Fruit fly (Drosophila melanogaster) Kc167 (cell line): ENCODE data around the gene m.
"Not testable (repeated sequence)": the region's sequence is repeated elsewhere in the genome, so short reads cannot be mapped to it uniquely, and the experiment has no call there.

Experiments used
- Myc ChIP-seq: fragments of >200 bp; optimal IDR thresholded peaks from 2 replicates; lab custom pipeline; 2017; ENCODE audit warnings: missing external identifiers
- Sin3A ChIP-seq: fragments of >200 bp; optimal IDR thresholded peaks from 2 replicates; lab custom pipeline; 2018; ENCODE audit warnings: missing external identifiers
- h ChIP-seq: fragments of >200 bp; optimal IDR thresholded peaks from 3 replicates; lab custom pipeline; 2018; ENCODE audit warnings: missing external identifiers
- insv ChIP-seq: fragments of >200 bp; optimal IDR thresholded peaks from 3 replicates; lab custom pipeline; 2018; ENCODE audit warnings: missing external identifiers
- psq ChIP-seq: fragments of >200 bp; optimal IDR thresholded peaks from 2 replicates; lab custom pipeline; 2017; ENCODE audit warnings: missing external identifiers
- ttk ChIP-seq: sonication (Bioruptor generic); optimal IDR thresholded peaks from 2 replicates; lab custom pipeline; 2017; ENCODE audit warnings: missing external identifiers

The m gene

DNA sequence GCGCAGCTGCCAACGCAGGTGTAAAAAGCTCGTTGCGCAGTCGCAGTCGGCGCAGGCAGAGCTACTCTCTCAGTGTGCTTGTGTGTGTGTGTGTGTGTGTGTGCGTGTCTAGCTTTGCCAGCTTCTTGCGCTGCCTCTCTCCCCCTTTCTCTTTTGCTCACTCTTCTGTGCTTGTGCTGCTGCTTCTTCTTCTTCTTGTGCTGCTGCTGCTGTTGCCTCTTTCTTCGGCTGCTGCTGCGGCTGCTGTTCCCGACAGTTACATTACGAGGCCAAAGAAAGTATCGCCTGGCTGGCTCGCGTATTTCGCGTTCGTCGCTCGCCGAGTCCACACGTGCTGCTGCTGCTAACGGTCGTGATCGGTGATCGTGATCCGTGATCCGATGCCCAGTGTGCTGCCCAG lies at the start of gene m:
Gene m (plus strand): TSS at position 301 of the 400 bp plus-strand sequence.
- TF ChIP-seq Myc, h, insv (lab: Kevin White, UChicago): not testable (repeated sequence)

DNA sequence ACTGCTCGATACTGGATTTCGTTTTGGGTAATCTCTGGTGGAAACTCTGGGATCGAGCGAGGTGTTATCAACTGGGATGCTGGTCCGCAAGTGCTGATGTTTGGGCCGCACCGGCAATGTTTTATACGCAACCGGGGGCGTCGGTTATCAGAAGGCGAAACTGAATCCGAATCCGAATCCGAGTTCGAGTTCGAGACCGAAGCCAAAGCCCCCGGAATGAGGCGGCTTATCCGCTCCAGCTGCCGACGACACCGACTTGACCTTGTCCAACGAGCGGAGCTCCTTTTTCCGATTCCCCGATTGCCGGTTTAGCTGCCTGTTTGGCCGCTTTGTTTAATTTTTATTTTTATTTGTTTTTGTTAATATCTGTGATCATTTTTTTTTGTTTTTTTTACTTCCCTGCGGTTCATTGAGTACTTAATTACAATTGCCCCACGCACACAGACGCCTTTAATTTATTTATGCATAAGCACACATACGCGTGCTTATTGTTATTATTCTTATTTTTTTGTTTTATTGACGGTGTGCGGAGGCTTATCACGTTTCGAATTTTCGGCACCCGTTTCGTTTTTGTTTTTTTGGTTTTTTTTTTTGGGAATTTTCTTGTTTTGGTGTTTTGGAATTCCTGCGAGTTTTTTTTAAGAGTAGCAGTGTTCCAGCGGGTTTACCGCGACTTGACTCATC lies 49.0 kb upstream of the m start, which contains the start of gene CG2444:
Gene CG2444 (minus strand): TSS at position 372 of the 684 bp plus-strand sequence.
- TF ChIP-seq Sin3A (lab: Kevin White, UChicago) = no peak

DNA sequence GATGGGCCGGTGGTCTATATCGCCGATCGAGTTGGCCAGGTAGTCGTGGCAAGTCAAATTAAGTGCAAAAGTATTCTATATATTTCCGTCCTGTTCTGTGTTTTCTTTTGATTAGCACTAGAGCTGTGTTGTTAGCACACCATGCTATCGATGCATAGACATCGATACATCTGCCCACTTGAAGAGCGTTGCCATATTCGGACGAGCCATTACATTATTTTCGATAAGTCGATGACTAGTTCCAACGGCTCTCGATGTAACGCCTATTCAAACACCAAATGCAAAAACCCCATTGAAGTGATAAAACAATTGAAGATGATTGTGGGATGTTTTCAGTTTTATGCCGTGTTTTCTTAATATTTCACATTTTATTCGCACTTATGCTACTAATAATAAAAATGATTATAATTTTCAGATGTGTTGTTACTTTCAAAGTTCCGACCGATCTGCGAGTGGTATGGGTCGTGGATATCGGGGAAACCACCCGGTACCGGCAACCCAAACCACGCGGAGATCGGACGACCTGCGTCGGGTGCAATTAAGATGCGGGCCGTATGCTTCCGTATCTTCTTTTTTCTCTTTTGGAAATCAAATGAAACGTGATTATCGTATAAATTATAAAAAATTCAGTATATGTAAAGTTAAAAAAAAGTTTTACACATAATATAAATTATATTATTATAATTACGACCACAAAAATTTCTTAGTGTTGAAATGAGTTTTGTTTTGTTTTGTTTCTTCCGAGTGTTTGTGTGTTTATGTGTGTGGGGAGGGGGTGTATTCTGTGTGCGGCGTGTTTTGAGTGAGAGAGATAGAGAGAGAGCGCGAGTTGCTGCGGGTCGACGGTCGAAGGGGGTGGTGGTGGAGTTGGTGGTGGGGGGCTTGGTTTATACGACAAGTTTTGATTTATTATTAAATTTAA lies 44.0 kb upstream of the m start, which contains the start of gene FucT6:
Gene FucT6 (minus strand): TSS at position 153 of the 922 bp plus-strand sequence.
- TF ChIP-seq Myc (lab: Kevin White, UChicago) = no peak

DNA sequence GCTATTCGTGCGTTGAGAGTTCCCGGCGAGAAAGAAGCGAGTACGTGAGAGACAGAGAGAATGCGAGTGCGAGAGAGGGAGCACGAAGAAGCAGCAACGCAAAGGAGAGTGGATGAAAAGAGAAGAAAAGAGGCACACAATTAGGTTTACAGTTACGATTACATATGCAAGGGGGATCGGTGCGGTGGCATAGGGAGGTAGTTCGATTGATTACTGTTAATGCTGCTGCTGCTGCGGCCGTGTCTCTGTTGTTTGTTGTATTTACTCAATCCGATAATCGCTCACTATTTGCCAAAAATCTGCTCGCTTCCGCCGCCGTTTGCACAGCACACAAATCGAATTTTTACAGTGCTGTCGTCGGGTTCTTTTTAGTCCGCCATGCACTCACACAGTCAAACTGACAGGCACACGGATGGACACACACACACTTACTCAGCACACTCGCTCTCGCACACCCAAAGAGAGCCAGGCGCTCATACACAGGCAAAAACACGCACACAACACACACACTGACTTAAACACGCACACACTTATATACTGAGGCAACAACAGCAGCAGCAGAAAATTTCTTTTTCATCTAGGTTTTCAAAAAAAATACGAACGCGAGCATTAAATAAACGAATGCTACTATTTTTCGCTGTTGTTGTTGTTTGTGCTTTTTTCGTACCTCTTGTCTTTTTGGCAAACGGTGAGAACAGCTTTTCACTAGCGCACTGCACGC lies 40.1 kb upstream of the m start:
- TF ChIP-seq h (lab: Kevin White, UChicago) = no peak
- peak; percentile 36 for TF ChIP-seq psq (lab: Kevin White, UChicago)

DNA sequence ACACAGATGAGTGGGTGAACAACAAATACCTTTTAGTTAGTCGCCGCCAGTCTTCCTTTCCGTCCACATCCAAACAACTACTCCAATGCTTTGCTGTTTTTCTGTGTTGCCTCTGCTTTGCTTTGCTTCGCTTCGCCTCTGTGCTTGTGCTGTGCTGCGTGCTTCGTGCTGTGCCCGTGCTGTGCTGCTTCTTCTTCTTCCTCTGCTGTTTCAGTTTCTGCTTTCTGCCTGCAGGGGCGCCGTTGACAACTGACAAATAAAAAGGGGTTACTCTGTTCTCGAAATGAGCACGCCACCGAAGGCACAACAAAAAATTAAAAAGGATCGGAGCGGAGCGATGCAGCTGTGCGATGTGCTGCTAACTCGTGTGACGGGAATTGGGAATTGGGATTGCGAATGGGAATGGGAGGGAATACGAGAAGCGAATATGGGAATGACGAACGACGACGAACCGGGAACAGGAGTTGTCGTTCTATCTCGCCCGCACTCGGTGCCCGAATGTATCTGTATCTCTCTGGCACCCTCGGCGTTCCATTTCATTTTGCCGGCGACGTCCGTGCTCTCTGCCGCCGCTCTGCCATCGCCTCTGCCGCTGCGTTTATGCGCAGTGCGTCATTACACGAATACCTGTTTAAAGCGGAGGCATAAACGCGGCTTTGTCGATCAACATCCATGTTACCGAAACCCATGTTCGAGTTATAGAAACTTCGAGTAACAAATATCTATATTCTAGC lies 39.4 kb upstream of the m start:
- TF ChIP-seq psq (lab: Kevin White, UChicago) = peak; percentile 63
- TF ChIP-seq insv (lab: Kevin White, UChicago) = no peak

DNA sequence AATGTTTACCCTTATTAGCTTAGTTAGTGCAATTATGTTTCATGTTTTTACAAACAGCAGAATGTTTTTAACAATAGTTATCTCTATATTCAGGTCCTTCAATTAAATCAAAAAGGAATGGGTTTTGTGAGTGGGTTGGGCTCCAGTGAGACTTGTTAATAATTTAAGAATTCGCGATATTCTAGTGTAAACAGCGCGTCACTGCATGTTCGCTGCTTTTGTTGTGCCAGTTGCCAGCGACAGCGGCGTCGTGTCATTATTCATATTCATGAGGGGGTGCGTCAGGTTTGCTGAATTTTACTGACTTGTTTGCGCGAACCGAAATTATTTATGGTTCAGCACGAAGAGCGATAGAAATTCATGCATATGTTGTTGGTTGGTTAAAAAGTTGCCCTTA lies 38.8 kb upstream of the m start, which contains the start of gene Amun:
Gene Amun (minus strand): TSS at position 303 of the 397 bp plus-strand sequence.
- no peak for TF ChIP-seq ttk
- TF ChIP-seq Myc (lab: Kevin White, UChicago) = no peak
- no peak for TF ChIP-seq Sin3A (lab: Kevin White, UChicago)
- TF ChIP-seq psq (lab: Kevin White, UChicago) = no peak
- no peak for TF ChIP-seq h (lab: Kevin White, UChicago)
- no peak for TF ChIP-seq insv (lab: Kevin White, UChicago)

DNA sequence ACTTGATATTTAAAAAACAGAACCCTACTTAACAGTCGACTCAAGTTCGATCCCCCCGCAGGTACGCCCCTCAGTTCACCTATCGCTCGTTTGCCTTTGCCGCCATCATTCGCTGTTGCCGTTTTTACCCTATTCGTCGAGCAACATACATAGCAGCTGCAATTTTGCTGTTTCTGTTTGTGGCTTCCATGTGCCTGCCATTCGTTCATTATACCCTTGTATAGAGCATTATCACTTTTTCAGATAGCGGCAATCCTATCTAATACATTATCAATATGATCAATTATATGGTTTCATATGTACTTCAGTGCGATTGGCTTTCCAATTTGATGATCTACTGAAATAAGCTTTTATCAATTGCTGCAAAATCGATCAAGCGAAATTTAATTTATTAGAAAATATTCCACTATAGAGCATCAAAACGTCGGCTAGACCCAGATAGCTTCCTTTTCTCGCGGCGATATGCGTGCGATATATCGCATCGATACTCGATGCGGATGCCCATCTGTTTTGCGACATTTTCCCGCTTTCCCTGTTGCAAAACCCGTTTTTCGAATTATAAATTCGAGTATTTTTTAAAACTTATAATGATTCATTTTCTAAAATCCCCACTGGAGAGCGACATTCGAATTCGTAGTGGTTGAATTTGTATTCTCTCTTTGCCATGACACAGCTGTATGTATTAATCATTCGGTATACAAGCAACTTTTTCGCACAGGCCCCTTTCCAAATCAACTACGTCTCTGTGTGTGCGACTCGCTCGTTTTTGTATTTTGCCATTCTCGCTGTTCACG lies 37.9 kb upstream of the m start:
- peak; percentile 69 for TF ChIP-seq psq (lab: Kevin White, UChicago)
- no peak for TF ChIP-seq ttk
- TF ChIP-seq h (lab: Kevin White, UChicago) = no peak
- TF ChIP-seq Myc (lab: Kevin White, UChicago) = no peak

DNA sequence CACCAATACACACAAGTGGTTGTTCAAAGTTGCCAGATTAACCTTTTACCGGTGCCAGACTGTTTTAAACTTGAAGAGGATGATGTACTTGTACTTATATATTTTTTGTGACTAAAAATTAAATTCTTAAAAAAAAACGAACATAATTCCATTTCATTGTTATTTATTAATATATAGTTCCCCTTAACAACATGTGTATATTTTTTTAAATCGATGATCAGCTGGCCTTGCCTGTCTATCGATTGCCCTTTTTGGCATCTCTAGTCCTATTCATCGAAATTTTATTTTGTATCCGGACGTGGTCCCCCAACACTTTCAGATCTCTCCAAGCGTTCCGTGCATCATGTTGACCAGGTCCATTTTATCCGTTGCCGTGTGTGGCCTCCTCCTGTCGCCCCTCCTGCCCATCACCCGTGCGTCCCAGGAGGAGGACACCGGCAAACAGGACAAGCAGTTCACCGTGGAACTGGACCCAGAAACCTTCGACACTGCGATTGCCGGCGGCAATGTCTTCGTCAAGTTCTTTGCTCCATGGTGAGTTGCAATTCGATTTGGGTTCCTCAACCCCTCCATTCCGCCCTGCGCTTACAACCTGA lies 37.2 kb upstream of the m start, which contains the start of gene prtp:
Gene prtp (plus strand): TSS at position 26 of the 596 bp plus-strand sequence.
- TF ChIP-seq psq (lab: Kevin White, UChicago) (no peak), Sin3A (lab: Kevin White, UChicago) (no peak), ttk (no peak), insv (lab: Kevin White, UChicago) (no peak), Myc (lab: Kevin White, UChicago) (no peak), h (lab: Kevin White, UChicago) (no peak)

DNA sequence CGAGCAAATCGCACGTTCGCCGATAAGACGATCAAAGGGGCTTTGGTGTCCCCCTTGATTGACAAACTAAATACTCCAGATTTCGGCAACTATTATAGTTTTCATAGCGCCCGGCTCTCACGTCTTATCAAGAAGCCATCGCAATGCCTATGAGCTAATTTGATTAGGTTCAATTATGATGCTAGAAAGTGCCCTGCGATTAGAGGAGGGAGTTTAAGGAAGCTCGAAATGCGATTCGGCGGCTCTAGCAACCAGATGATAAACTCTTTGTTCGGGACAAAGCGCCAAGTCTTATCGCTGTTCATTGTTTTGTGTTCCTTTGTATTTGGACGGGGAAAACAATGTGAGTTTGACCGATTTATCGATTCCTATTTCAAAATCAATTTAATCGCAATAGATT lies 36.2 kb upstream of the m start:
- TF ChIP-seq Myc (lab: Kevin White, UChicago) = no peak
- TF ChIP-seq Sin3A (lab: Kevin White, UChicago) = no peak
- TF ChIP-seq insv (lab: Kevin White, UChicago) = no peak
- no peak for TF ChIP-seq psq (lab: Kevin White, UChicago)

DNA sequence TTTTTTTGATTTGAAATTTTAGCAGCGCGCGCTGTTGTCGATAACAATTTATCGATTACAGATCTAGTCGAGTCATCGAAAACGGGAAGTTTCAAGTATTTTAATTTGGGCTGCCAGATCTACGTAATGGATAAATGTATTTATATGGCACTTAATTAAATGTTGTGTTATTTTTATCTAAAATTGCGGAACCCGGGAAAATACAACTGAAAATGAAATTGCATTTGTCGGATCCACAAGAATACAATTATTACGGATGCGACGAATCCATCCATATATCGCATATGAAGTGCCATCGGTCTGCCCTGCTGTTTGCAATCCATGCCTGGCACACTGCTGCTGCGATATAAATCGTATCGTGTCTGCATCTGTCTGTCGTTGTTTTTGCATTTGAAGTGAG lies 33.9 kb upstream of the m start, which contains the start of gene Tango10:
Gene Tango10 (plus strand): TSS at position 108 of the 400 bp plus-strand sequence.
- TF ChIP-seq Sin3A (lab: Kevin White, UChicago) = no peak
- TF ChIP-seq psq (lab: Kevin White, UChicago) = no peak
- TF ChIP-seq ttk = no peak
- TF ChIP-seq insv (lab: Kevin White, UChicago) = no peak
- no peak for TF ChIP-seq h (lab: Kevin White, UChicago)

DNA sequence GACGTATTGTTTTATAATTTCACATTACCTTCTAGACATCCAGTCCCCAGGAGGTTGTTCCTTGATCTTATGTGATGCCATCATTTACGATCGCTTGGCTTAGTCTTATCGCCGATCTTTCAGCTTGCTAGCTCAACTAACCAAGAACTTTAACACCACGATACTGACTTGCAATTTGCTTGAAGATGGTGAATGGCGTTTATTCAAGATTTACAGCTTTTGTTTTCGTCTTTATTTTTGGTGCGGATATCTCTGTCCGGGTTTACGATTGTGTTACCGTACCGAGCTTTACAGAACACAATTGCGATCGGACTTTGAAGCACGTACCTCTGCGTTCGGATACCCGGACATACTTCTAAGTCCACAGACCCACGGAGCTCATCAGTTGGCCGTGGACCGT lies 30.1 kb upstream of the m start, which contains the start of gene CG15221:
Gene CG15221 (plus strand): TSS at position 301 of the 400 bp plus-strand sequence.
- TF ChIP-seq psq (lab: Kevin White, UChicago) (no peak), Myc (lab: Kevin White, UChicago) (no peak), h (lab: Kevin White, UChicago) (no peak), ttk (no peak), Sin3A (lab: Kevin White, UChicago) (no peak), insv (lab: Kevin White, UChicago) (no peak)
